Worm (Caenorhabditis elegans): ENCODE results near the gene mrps-22.

ce11 chrII:10548778-10549671 lies 33.4 kb upstream of the mrps-22 start:
- TF ChIP-seq nhr-77 (tag; optimal IDR thresholded peaks at IDR 0.05) (peak; percentile 49), daf-19 (GFP tag; conservative IDR thresholded peaks at IDR 0.05) (0 out of 2 replicates have a peak, but pooled peaks have one; percentile 57), nhr-25 (tag; optimal IDR thresholded peaks at IDR 0.05; ENCODE audit: borderline replicate concordance, insufficient read depth) (peak; percentile 51), fos-1 (tag; optimal IDR thresholded peaks at IDR 0.05) (no peak), F37D6.2 (tag; optimal IDR thresholded peaks at IDR 0.05) (peak; percentile 61), vab-7 (GFP tag; IDR thresholded peaks at IDR 0.05) (0 out of 2 replicates have a peak, but pooled peaks have one; percentile 20), jun-1 (tag; optimal IDR thresholded peaks at IDR 0.05) (peak; percentile 38), T20F7.1 (GFP tag; optimal IDR thresholded peaks at IDR 0.05) (peak; percentile 66), php-3 (GFP tag; IDR thresholded peaks at IDR 0.05) (peak; percentile 43; the same call in 1 of the 2 replicates), lin-13 (GFP tag; optimal IDR thresholded peaks at IDR 0.05) (peak; percentile 20), aha-1 (tag) (peak; percentile 100), zip-11 (GFP tag; IDR thresholded peaks at IDR 0.05) (no peak), unc-62 (GFP tag; optimal IDR thresholded peaks at IDR 0.05 in 1 of 2) (peak in 1 of 2 experiments; percentile 99), unc-62 (tag; optimal IDR thresholded peaks at IDR 0.05) (no peak), snpc-1.2 (GFP tag; IDR thresholded peaks at IDR 0.05) (peak; percentile 54; the same call in 1 of the 2 replicates)

Data from whole organism, L4 larva.